Worm (Caenorhabditis elegans) whole organism, L1 larva: ENCODE results near the gene C07B5.6.

Experiments
- F16B12.6 ChIP-seq: fragments of 150-350 bp; optimal IDR thresholded peaks from 2 replicates; lab custom pipeline; 2014; ENCODE audit warnings: missing biosample characterization, missing genetic modification characterization
- alr-1 ChIP-seq: fragments of 200-800 bp; sonication (Bioruptor generic); optimal IDR thresholded peaks from 2 replicates; lab custom pipeline; 2018; ENCODE audit warnings: borderline replicate concordance, mild to moderate bottlenecking, missing genetic modification characterization, missing compliant biosample characterization
- aly-2 ChIP-seq: fragments of 150-350 bp; optimal IDR thresholded peaks from 2 replicates; lab custom pipeline; 2014; ENCODE audit warnings: missing biosample characterization, missing genetic modification characterization
- ama-1 ChIP-seq: fragments of 150-350 bp; optimal IDR thresholded peaks from 2 replicates; lab custom pipeline; 2014
- blmp-1 ChIP-seq: fragments of 150-350 bp; optimal IDR thresholded peaks from 2 replicates; lab custom pipeline; 2014; ENCODE audit warnings: missing biosample characterization, missing genetic modification characterization
- ceh-82 ChIP-seq, 3 experiments: fragments of 150-350 bp in 1 of 3; sonication (generic microtip) in 2 of 3; optimal IDR thresholded peaks; 2 replicates each; lab custom pipeline; 2014 to 2017; ENCODE audit warnings: missing biosample characterization in 3 of 3, missing genetic modification characterization in 3 of 3
- ceh-90 ChIP-seq: sonication (generic microtip); optimal IDR thresholded peaks from 2 replicates; lab custom pipeline; 2016; ENCODE audit warnings: missing genetic modification characterization, missing compliant biosample characterization
- ces-1 ChIP-seq: fragments of 150-350 bp; optimal IDR thresholded peaks from 2 replicates; lab custom pipeline; 2014; ENCODE audit warnings: missing biosample characterization, missing genetic modification reagents, missing genetic modification characterization
- dpl-1 ChIP-seq, 3 experiments: fragments of 150-350 bp in 2 of 3; sonication (generic microtip) in 1 of 3; optimal IDR thresholded peaks; 2 replicates each; lab custom pipeline; 2014 to 2017; ENCODE audit warnings: missing biosample characterization in 3 of 3, missing genetic modification characterization in 3 of 3, missing genetic modification reagents in 3 of 3
- dsc-1 ChIP-seq: sonication (generic microtip); optimal IDR thresholded peaks from 2 replicates; lab custom pipeline; 2016; ENCODE audit warnings: mild to moderate bottlenecking, missing genetic modification characterization, missing compliant biosample characterization
- efl-3 ChIP-seq: fragments of 200-800 bp; sonication (Bioruptor generic); optimal IDR thresholded peaks from 2 replicates; lab custom pipeline; 2018; ENCODE audit warnings: mild to moderate bottlenecking, missing genetic modification characterization, missing compliant biosample characterization
- egl-13 ChIP-seq: sonication (generic microtip); optimal IDR thresholded peaks from 2 replicates; lab custom pipeline; 2016; ENCODE audit warnings: missing genotype, missing genetic modification reagents, missing genetic modification characterization, missing compliant biosample characterization
- elt-2 ChIP-seq: sonication (generic microtip); optimal IDR thresholded peaks from 2 replicates; lab custom pipeline; 2016; ENCODE audit warnings: missing genetic modification characterization, mild to moderate bottlenecking, inconsistent platforms, missing compliant biosample characterization, missing genetic modification reagents
- elt-3 ChIP-seq, 6 experiments: fragments of 150-350 bp in 1 of 6; sonication (generic microtip); optimal IDR thresholded peaks; 2 replicates each; lab custom pipeline; 2017 to 2018; ENCODE audit warnings: missing biosample characterization in 6 of 6, missing genetic modification characterization in 6 of 6, inconsistent platforms in 1 of 6
- fkh-10 ChIP-seq: sonication (generic microtip); optimal IDR thresholded peaks from 2 replicates; lab custom pipeline; 2017; ENCODE audit warnings: missing biosample characterization, missing genetic modification reagents, missing genetic modification characterization
- fkh-4 ChIP-seq: sonication (generic microtip); optimal IDR thresholded peaks from 2 replicates; lab custom pipeline; 2016; ENCODE audit warnings: missing compliant biosample characterization, missing genetic modification characterization, borderline replicate concordance
- fkh-8 ChIP-seq: sonication (generic microtip); optimal IDR thresholded peaks from 2 replicates; lab custom pipeline; 2016; ENCODE audit warnings: mild to moderate bottlenecking, missing genetic modification characterization, missing compliant biosample characterization
- fos-1 ChIP-seq: fragments of 150-350 bp; optimal IDR thresholded peaks from 2 replicates; lab custom pipeline; 2014; ENCODE audit warnings: missing biosample characterization, missing genetic modification characterization
- grh-1 ChIP-seq: fragments of 200-800 bp; sonication (Bioruptor generic); IDR thresholded peaks from 2 replicates; pipeline ENCODE4 v1.3.6; 2022; ENCODE audit warnings: missing genetic modification reagents, missing genetic modification characterization, missing compliant biosample characterization
- hpl-2 ChIP-seq: fragments of 150-350 bp; optimal IDR thresholded peaks from 2 replicates; lab custom pipeline; 2014; ENCODE audit warnings: missing biosample characterization, missing genetic modification reagents, missing genetic modification characterization
- irx-1 ChIP-seq: sonication (generic microtip); optimal IDR thresholded peaks from 2 replicates; lab custom pipeline; 2016; ENCODE audit warnings: missing genetic modification characterization, missing compliant biosample characterization
- jun-1 ChIP-seq: fragments of 150-350 bp; optimal IDR thresholded peaks from 2 replicates; lab custom pipeline; 2014; ENCODE audit warnings: missing biosample characterization, missing genetic modification reagents, missing genetic modification characterization
- lin-13 ChIP-seq: fragments of 150-350 bp; optimal IDR thresholded peaks from 2 replicates; lab custom pipeline; 2014; ENCODE audit warnings: missing biosample characterization, missing genetic modification reagents, missing genetic modification characterization
- lin-35 ChIP-seq, 2 experiments: fragments of 150-350 bp; optimal IDR thresholded peaks; 2 replicates each; lab custom pipeline; 2014; ENCODE audit warnings: missing biosample characterization in 2 of 2, missing genetic modification characterization in 2 of 2, missing genetic modification reagents in 2 of 2
- lin-39 ChIP-seq: fragments of 150-350 bp; optimal IDR thresholded peaks from 2 replicates; lab custom pipeline; 2014; ENCODE audit warnings: missing biosample characterization, missing genetic modification reagents, missing genetic modification characterization
- mab-9 ChIP-seq: fragments of 200-800 bp; sonication (Bioruptor generic); IDR thresholded peaks from 2 replicates; pipeline ENCODE4 v1.3.6; 2022; ENCODE audit warnings: missing genetic modification reagents, missing genetic modification characterization, missing compliant biosample characterization
- mef-2 ChIP-seq: fragments of 150-350 bp; optimal IDR thresholded peaks from 2 replicates; lab custom pipeline; 2014; ENCODE audit warnings: missing biosample characterization, missing genetic modification characterization
- mep-1 ChIP-seq: fragments of 150-350 bp; optimal IDR thresholded peaks from 2 replicates; lab custom pipeline; 2014; ENCODE audit warnings: missing biosample characterization, missing genetic modification characterization
- nhr-11 ChIP-seq: fragments of 150-350 bp; optimal IDR thresholded peaks from 2 replicates; lab custom pipeline; 2014; ENCODE audit warnings: missing biosample characterization, missing genetic modification characterization
- nhr-12 ChIP-seq: sonication (generic microtip); optimal IDR thresholded peaks from 2 replicates; lab custom pipeline; 2017; ENCODE audit warnings: missing biosample characterization, missing genetic modification characterization
- nhr-19 ChIP-seq: fragments of 200-800 bp; sonication (Bioruptor generic); conservative IDR thresholded peaks from 2 replicates; pipeline ENCODE4 v1.3.6; 2022; ENCODE audit warnings: missing genetic modification characterization, missing compliant biosample characterization
- nhr-20 ChIP-seq: sonication (generic microtip); optimal IDR thresholded peaks from 2 replicates; lab custom pipeline; 2016; ENCODE audit warnings: mild to moderate bottlenecking, missing genetic modification characterization, missing compliant biosample characterization
- nhr-237 ChIP-seq: fragments of 150-350 bp; optimal IDR thresholded peaks from 2 replicates; lab custom pipeline; 2014; ENCODE audit warnings: missing biosample characterization, missing genetic modification characterization
- nhr-28 ChIP-seq: fragments of 150-350 bp; optimal IDR thresholded peaks from 2 replicates; lab custom pipeline; 2014; ENCODE audit warnings: missing biosample characterization, missing genetic modification characterization
- nhr-71 ChIP-seq: sonication (generic microtip); optimal IDR thresholded peaks from 2 replicates; lab custom pipeline; 2016; ENCODE audit warnings: mild to moderate bottlenecking, missing genetic modification characterization, moderate library complexity, missing compliant biosample characterization
- nhr-84 ChIP-seq: sonication (generic microtip); optimal IDR thresholded peaks from 2 replicates; lab custom pipeline; 2017; ENCODE audit warnings: missing biosample characterization, missing genetic modification characterization
- nhr-90 ChIP-seq: sonication (generic microtip); optimal IDR thresholded peaks from 2 replicates; lab custom pipeline; 2016; ENCODE audit warnings: mild to moderate bottlenecking, missing genetic modification characterization, missing compliant biosample characterization; ENCODE audit not compliant: poor library complexity
- pag-3 ChIP-seq: sonication (generic microtip); optimal IDR thresholded peaks from 2 replicates; lab custom pipeline; 2017; ENCODE audit warnings: missing genetic modification characterization, mild to moderate bottlenecking, missing compliant biosample characterization, antibody characterized with exemption, borderline replicate concordance; ENCODE audit not compliant: insufficient read depth
- pax-3 ChIP-seq: fragments of 200-800 bp; sonication (Bioruptor generic); optimal IDR thresholded peaks from 2 replicates; lab custom pipeline; 2018; ENCODE audit warnings: mild to moderate bottlenecking, missing genetic modification characterization, moderate library complexity, missing compliant biosample characterization
- pqm-1 ChIP-seq: sonication (generic microtip); optimal IDR thresholded peaks from 3 replicates; lab custom pipeline; 2017; ENCODE audit warnings: missing biosample characterization, missing genetic modification characterization
- rnt-1 ChIP-seq: sonication (generic microtip); optimal IDR thresholded peaks from 2 replicates; lab custom pipeline; 2016; ENCODE audit warnings: mild to moderate bottlenecking, missing genetic modification characterization, moderate library complexity, missing compliant biosample characterization
- skn-1 ChIP-seq: fragments of 150-350 bp; optimal IDR thresholded peaks from 2 replicates; lab custom pipeline; 2014; ENCODE audit warnings: missing biosample characterization, missing genetic modification characterization
- snu-23 ChIP-seq: sonication (generic microtip); optimal IDR thresholded peaks from 2 replicates; lab custom pipeline; 2016; ENCODE audit warnings: missing genetic modification characterization, missing compliant biosample characterization
- sox-4 ChIP-seq: sonication (generic microtip); optimal IDR thresholded peaks from 2 replicates; lab custom pipeline; 2016; ENCODE audit warnings: missing genetic modification characterization, missing compliant biosample characterization
- sptf-1 ChIP-seq: fragments of 150-350 bp; optimal IDR thresholded peaks from 2 replicates; lab custom pipeline; 2014; ENCODE audit warnings: missing biosample characterization, missing genetic modification characterization
- tbx-2 ChIP-seq: sonication (generic microtip); optimal IDR thresholded peaks from 2 replicates; lab custom pipeline; 2016; ENCODE audit warnings: missing genetic modification characterization, missing compliant biosample characterization
- tlp-1 ChIP-seq: fragments of 150-350 bp; optimal IDR thresholded peaks from 2 replicates; lab custom pipeline; 2014; ENCODE audit warnings: missing biosample characterization, missing genetic modification characterization
- unc-130 ChIP-seq: fragments of 150-350 bp; optimal IDR thresholded peaks from 2 replicates; lab custom pipeline; 2017; ENCODE audit warnings: missing biosample characterization, missing genetic modification characterization, inconsistent platforms
- unc-62 ChIP-seq: fragments of 150-350 bp; optimal IDR thresholded peaks from 2 replicates; lab custom pipeline; 2014; ENCODE audit warnings: missing biosample characterization, missing genetic modification reagents, missing genetic modification characterization
- zag-1 ChIP-seq: fragments of 150-350 bp; optimal IDR thresholded peaks from 2 replicates; lab custom pipeline; 2014; ENCODE audit warnings: missing biosample characterization, missing genetic modification characterization
- ztf-4 ChIP-seq: fragments of 150-350 bp; optimal IDR thresholded peaks from 2 replicates; lab custom pipeline; 2014; ENCODE audit warnings: missing biosample characterization, missing genetic modification characterization

The C07B5.6 gene

DNA sequence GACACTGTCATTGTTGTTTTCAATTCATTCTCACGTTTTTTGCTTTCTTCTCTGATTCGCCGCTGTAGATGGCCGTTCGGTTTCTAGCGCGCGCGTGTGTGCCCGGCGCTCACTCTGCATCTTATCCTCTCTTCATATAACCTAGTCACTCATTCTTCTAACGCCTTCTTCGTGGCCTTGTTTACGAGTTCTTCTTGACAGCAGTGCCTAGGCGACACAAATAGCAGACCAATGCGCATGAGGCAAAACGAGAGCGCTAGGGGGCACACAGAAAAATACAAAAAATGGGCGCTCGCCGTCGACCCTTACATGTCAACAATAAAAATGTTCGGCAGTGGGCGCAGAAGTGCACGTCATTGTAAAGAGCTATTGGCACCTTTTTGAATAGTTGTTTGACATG, 32.3 kb downstream of the C07B5.6 start (continued):
- peak; percentile 18 for TF ChIP-seq nhr-90 (tag; lab: Kevin White, UChicago)
- no peak for TF ChIP-seq nhr-84 (tag; lab: Kevin White, UChicago)
- no peak for TF ChIP-seq pqm-1 (tag; lab: Kevin White, UChicago)
- TF ChIP-seq elt-3 (tag; optimal IDR thresholded peaks at IDR 0.05; lab: Kevin White, UChicago) = peak in 1 of 6 experiments; percentile 14
- TF ChIP-seq elt-2 (tag; lab: Kevin White, UChicago) = no peak
- no peak for TF ChIP-seq unc-130 (tag; lab: Kevin White, UChicago)
- no peak for TF ChIP-seq nhr-11 (tag; lab: Kevin White, UChicago)
- no peak for TF ChIP-seq fos-1
- TF ChIP-seq mep-1 (tag; lab: Kevin White, UChicago) = peak; percentile 64
- no peak for TF ChIP-seq lin-39 (tag; lab: Kevin White, UChicago)
- TF ChIP-seq nhr-12 (tag; lab: Kevin White, UChicago) = no peak
- peak; percentile 29 for TF ChIP-seq fkh-10 (GFP tag; lab: Kevin White, UChicago)

DNA sequence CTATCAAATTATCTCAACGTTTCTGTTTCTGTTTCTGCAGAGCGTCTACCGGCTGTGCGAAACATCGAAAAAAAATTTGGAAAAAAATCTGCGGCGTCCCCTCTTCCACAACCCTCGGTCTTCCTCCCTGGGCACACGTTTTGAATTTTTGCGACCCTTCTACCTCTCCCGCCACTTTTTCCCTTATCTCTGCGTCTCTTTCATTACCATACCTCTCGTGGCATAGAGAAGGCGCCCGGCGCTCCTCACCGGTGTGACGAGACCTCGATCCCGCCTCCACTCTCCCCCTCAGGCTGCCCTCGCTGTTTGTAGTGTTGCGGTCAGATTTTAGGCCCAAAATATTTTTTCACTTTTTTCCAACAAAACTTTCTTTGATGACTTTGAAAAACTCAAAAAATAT, 33.6 kb downstream of the C07B5.6 start:
- TF ChIP-seq fkh-10 (GFP tag; lab: Kevin White, UChicago) (no peak), unc-62 (GFP tag; lab: Kevin White, UChicago) (no peak), alr-1 (tag; lab: Kevin White, UChicago) (no peak), skn-1 (tag; lab: Kevin White, UChicago) (peak; percentile 29), fos-1 (no peak), tbx-2 (tag; lab: Kevin White, UChicago) (peak; percentile 14), blmp-1 (peak; percentile 73), ceh-90 (no peak), hpl-2 (GFP tag; lab: Kevin White, UChicago) (no peak), efl-3 (GFP tag; lab: Kevin White, UChicago) (no peak), aly-2 (tag; lab: Kevin White, UChicago) (no peak), pax-3 (tag; lab: Kevin White, UChicago) (no peak), ama-1 (no peak), nhr-84 (tag; lab: Kevin White, UChicago) (no peak), sox-4 (tag; lab: Kevin White, UChicago) (no peak), pqm-1 (tag; lab: Kevin White, UChicago) (no peak), ceh-82 (tag; optimal IDR thresholded peaks at IDR 0.05; lab: Kevin White, UChicago) (peak in 1 of 3 experiments; percentile 12), ztf-4 (tag; lab: Kevin White, UChicago) (no peak), unc-130 (tag; lab: Kevin White, UChicago) (no peak), nhr-20 (tag; lab: Kevin White, UChicago) (peak; percentile 68), pag-3 (no peak), lin-35 (GFP tag; optimal IDR thresholded peaks at IDR 0.05; lab: Kevin White, UChicago) (peak; percentile 9 to 73), nhr-71 (peak; percentile 57), dsc-1 (tag; lab: Kevin White, UChicago) (no peak), nhr-12 (tag; lab: Kevin White, UChicago) (no peak), sptf-1 (no peak), mef-2 (tag; lab: Kevin White, UChicago) (no peak), mab-9 (GFP tag; lab: Robert Waterston, UW) (no peak), tlp-1 (tag; lab: Kevin White, UChicago) (no peak), zag-1 (tag; lab: Kevin White, UChicago) (no peak), F16B12.6 (tag; lab: Kevin White, UChicago) (no peak), nhr-90 (tag; lab: Kevin White, UChicago) (no peak), fkh-8 (tag; lab: Kevin White, UChicago) (no peak), grh-1 (GFP tag; lab: Robert Waterston, UW) (peak; percentile 42; the same call in 1 of the 2 replicates), jun-1 (tag; lab: Kevin White, UChicago) (no peak), nhr-19 (no peak), snu-23 (GFP tag; lab: Kevin White, UChicago) (peak; percentile 63), dpl-1 (GFP tag; optimal IDR thresholded peaks at IDR 0.05; lab: Kevin White, UChicago) (peak; percentile 46 to 52 (median 47)), fkh-4 (tag; lab: Kevin White, UChicago) (no peak), irx-1 (tag; lab: Kevin White, UChicago) (no peak), rnt-1 (tag; lab: Kevin White, UChicago) (peak; percentile 58), nhr-28 (tag; lab: Kevin White, UChicago) (no peak), lin-13 (GFP tag; lab: Kevin White, UChicago) (no peak), ces-1 (no peak), nhr-237 (tag; lab: Kevin White, UChicago) (no peak), egl-13 (tag; lab: Kevin White, UChicago) (no peak)
